Worm (Caenorhabditis elegans) whole organism, early embryonic: ENCODE measurements around the gene T05A1.5.

ENCODE experiments used
- B0310.2 ChIP-seq: sonication (generic microtip); optimal IDR thresholded peaks from 2 replicates; lab custom pipeline; 2016; ENCODE audit warnings: mild to moderate bottlenecking, missing genetic modification characterization, missing compliant biosample characterization
- F13C5.2 ChIP-seq: sonication (generic microtip); optimal IDR thresholded peaks from 2 replicates; lab custom pipeline; 2017; ENCODE audit warnings: mild to moderate bottlenecking, missing genetic modification characterization, inconsistent platforms, missing compliant biosample characterization
- aly-1 ChIP-seq: sonication (generic microtip); optimal IDR thresholded peaks from 2 replicates; lab custom pipeline; 2016; ENCODE audit warnings: missing genetic modification characterization, missing compliant biosample characterization
- ama-1 ChIP-seq: fragments of 150-350 bp; optimal IDR thresholded peaks from 2 replicates; lab custom pipeline; 2014
- ceh-13 ChIP-seq: fragments of 200-800 bp; sonication (Bioruptor generic); optimal IDR thresholded peaks from 2 replicates; lab custom pipeline; 2018; ENCODE audit warnings: mild to moderate bottlenecking, missing genetic modification characterization, missing compliant biosample characterization
- ceh-36 ChIP-seq: sonication (generic microtip); optimal IDR thresholded peaks from 2 replicates; lab custom pipeline; 2016; ENCODE audit warnings: missing genetic modification characterization, inconsistent platforms, missing compliant biosample characterization
- ets-7 ChIP-seq: sonication (generic microtip); optimal IDR thresholded peaks from 2 replicates; lab custom pipeline; 2016; ENCODE audit warnings: missing genotype, missing genetic modification characterization, missing compliant biosample characterization
- flt-1 ChIP-seq: fragments of 200-800 bp; sonication (Bioruptor generic); IDR thresholded peaks from 2 replicates; pipeline ENCODE4 v1.3.6; 2022; ENCODE audit warnings: missing genetic modification characterization, missing compliant biosample characterization
- hmbx-1 ChIP-seq: sonication (generic microtip); optimal IDR thresholded peaks from 2 replicates; lab custom pipeline; 2016; ENCODE audit warnings: mild to moderate bottlenecking, missing genetic modification characterization, missing compliant biosample characterization
- hmg-4 ChIP-seq: fragments of 200-800 bp; sonication (Bioruptor generic); optimal IDR thresholded peaks from 2 replicates; lab custom pipeline; 2018; ENCODE audit warnings: mild to moderate bottlenecking, missing genetic modification characterization, missing compliant biosample characterization
- hnd-1 ChIP-seq: sonication (generic microtip); optimal IDR thresholded peaks from 2 replicates; lab custom pipeline; 2016; ENCODE audit warnings: missing genetic modification characterization, missing compliant biosample characterization
- pes-1 ChIP-seq: fragments of 200-800 bp; sonication (Bioruptor generic); IDR thresholded peaks from 2 replicates; pipeline ENCODE4 v1.3.6; 2022; ENCODE audit warnings: missing genetic modification reagents, missing genetic modification characterization, missing compliant biosample characterization
- scrt-1 ChIP-seq: fragments of 200-800 bp; sonication (Bioruptor generic); IDR thresholded peaks from 2 replicates; pipeline ENCODE4 v1.3.6; 2022; ENCODE audit warnings: missing genetic modification characterization, missing compliant biosample characterization
- sea-1 ChIP-seq: fragments of 200-800 bp; sonication (Bioruptor generic); conservative IDR thresholded peaks from 2 replicates; pipeline ENCODE4 v1.3.6; 2022; ENCODE audit warnings: missing genetic modification characterization, missing compliant biosample characterization
- tbx-11 ChIP-seq: fragments of 200-800 bp; sonication (Bioruptor generic); IDR thresholded peaks from 2 replicates; pipeline ENCODE4 v1.3.6; 2022; ENCODE audit warnings: missing genetic modification characterization, missing compliant biosample characterization
- tbx-37 ChIP-seq: fragments of 200-800 bp; sonication (Bioruptor generic); conservative IDR thresholded peaks from 2 replicates; pipeline ENCODE4 v1.3.6; 2022; ENCODE audit warnings: missing genetic modification reagents, missing genetic modification characterization, missing compliant biosample characterization
- tra-4 ChIP-seq: sonication (generic microtip); optimal IDR thresholded peaks from 2 replicates; lab custom pipeline; 2017; ENCODE audit warnings: missing genetic modification characterization, missing compliant biosample characterization

The T05A1.5 gene

DNA sequence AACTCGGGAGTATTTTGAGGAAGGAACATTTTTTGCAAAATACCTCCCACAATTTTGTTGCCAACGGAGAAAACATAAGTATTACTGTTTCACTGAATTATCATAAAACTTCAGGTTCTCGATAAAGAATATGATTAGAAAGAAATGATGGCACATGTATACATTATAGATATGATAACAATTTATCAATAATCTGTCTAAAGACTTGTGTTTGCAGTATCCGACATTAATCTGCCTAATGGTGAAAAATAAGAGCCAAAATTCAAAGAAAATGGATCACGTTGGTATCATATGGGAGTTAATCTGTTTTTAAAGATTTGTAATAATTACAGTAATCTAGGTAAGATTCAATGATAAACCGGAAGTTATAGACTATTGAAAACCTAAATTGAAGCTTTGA is 25.5 kb upstream of the T05A1.5 start:
- TF ChIP-seq tbx-37 (no peak), B0310.2 (no peak), ama-1 (no peak), scrt-1 (GFP tag; lab: Robert Waterston, UW) (no peak), flt-1 (GFP tag; lab: Robert Waterston, UW) (no peak), aly-1 (tag; lab: Kevin White, UChicago) (no peak)

DNA sequence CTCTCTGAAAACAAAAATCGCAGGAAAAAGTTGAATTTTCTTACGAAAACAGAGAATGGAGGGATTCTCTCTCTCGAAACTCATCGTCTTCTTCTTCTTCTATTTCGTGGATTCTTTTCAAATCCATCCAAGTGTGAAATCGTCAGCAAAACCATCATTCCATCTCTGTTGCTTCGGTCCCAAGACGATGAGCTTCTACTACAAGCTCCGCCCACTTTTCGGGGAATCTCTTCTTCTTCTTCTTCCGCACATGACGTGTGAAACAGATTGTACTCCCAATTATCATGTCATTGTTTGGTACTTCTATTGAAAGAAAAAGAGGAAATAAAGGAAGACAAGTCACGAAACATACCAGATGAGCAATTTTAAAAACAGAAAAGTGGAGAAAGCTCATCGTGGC is 22.9 kb upstream of the T05A1.5 start:
- no peak for TF ChIP-seq hmg-4 (GFP tag; lab: Kevin White, UChicago)
- no peak for TF ChIP-seq tbx-37
- TF ChIP-seq tbx-11 (GFP tag; lab: Robert Waterston, UW): no peak
- no peak for TF ChIP-seq ama-1
- no peak for TF ChIP-seq sea-1 (GFP tag; lab: Robert Waterston, UW)
- TF ChIP-seq aly-1 (tag; lab: Kevin White, UChicago): no peak
- no peak for TF ChIP-seq pes-1 (GFP tag; lab: Robert Waterston, UW)
- no peak for TF ChIP-seq flt-1 (GFP tag; lab: Robert Waterston, UW)
- no peak for TF ChIP-seq ets-7
- TF ChIP-seq B0310.2: no peak
- no peak for TF ChIP-seq tra-4
- no peak for TF ChIP-seq ceh-36 (tag; lab: Kevin White, UChicago)
- no peak for TF ChIP-seq F13C5.2 (tag; lab: Kevin White, UChicago)

DNA sequence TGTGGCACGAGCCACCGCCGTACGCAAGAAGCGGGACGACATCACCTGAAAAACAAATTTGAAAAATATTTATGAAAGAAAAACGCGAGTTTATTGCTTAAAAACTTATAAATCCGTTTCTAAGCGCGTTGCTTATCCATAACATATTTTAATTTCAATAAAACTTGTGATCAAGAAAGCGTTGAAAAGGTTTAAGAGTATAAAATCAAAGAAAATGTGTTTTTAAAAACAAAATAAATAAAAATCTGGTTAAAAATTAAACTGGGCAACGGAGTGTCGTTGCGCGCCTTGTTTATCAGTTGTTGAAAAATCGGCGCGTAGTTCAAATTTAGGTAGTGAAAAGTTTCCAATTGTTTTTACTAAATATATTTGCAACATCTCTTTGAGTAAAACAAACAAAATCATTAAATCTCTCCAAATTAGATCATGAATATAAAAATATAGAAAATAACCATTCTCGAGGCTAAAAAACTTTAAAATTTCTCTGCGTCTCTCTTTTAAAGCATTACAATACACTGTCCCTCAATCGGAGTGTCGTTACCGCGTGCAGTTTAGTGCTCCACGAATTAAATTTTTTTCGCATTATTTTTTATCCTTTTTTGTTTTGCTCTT is 21.1 kb upstream of the T05A1.5 start, which contains the start of gene ndua-5:
Gene ndua-5 (minus strand): TSS at position 51 of the 612 bp plus-strand sequence.
- TF ChIP-seq F13C5.2 (tag; lab: Kevin White, UChicago) (peak; percentile 11), hnd-1 (tag; lab: Kevin White, UChicago) (no peak)

DNA sequence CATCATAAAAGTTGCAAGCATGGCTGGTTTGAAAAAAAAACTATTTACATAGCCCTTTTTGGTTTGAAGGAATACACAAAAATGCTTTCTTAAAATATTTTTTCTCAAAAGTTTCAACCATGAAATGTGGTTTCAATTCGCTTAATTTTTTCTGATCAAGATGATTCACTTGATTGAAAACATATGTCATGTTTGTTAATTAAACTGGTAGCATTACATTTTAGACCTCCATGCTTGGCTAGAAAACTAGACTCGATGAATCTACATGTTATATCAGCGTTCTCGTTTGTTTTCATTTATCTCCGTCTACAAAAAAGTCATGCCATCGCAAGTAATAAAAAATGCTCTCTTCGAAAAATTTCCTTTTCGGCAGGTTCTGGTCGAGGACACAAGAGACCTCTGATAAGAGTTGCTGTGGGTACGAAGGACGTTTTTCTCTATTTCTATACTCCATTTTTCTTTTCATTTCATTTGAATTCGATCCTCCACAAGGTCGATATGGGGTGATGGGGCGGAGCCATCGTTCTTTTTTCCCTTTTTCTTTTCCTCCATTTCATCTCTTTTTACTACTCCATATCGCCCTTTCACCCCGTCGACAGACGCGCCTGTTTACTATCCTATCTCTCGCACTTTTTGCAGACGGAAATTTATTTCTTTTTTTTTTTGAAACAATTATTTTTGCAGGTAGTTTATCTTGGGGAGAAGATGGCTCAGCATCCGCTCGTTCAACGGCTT is 20.2 kb upstream of the T05A1.5 start, which contains the start of gene elo-1:
Gene elo-1 (plus strand): TSS at position 685 of the 735 bp plus-strand sequence.
- TF ChIP-seq hmbx-1 (tag; lab: Kevin White, UChicago) (no peak), tra-4 (no peak), B0310.2 (no peak), F13C5.2 (tag; lab: Kevin White, UChicago) (no peak)

DNA sequence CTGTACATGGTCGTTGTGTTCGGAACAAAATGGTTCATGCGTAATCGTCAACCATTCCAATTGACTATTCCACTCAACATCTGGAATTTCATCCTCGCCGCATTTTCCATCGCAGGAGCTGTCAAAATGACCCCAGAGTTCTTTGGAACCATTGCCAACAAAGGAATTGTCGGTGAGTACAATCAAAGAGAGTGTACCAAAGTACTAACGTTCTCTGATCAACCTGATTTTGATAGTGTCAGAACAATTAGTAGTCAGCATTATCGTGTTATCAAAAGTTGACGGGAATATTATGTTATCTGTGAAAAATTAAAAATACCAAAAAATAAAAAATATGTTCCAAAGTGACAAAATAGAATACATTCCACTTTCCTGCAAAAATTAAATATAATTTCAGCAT is 19.1 kb upstream of the T05A1.5 start:
- TF ChIP-seq scrt-1 (GFP tag; lab: Robert Waterston, UW) (no peak), hnd-1 (tag; lab: Kevin White, UChicago) (no peak), tra-4 (no peak), F13C5.2 (tag; lab: Kevin White, UChicago) (no peak), flt-1 (GFP tag; lab: Robert Waterston, UW) (no peak), B0310.2 (no peak), hmbx-1 (tag; lab: Kevin White, UChicago) (no peak), ceh-36 (tag; lab: Kevin White, UChicago) (no peak), tbx-11 (GFP tag; lab: Robert Waterston, UW) (no peak), ets-7 (no peak), ceh-13 (GFP tag; lab: Kevin White, UChicago) (no peak)

DNA sequence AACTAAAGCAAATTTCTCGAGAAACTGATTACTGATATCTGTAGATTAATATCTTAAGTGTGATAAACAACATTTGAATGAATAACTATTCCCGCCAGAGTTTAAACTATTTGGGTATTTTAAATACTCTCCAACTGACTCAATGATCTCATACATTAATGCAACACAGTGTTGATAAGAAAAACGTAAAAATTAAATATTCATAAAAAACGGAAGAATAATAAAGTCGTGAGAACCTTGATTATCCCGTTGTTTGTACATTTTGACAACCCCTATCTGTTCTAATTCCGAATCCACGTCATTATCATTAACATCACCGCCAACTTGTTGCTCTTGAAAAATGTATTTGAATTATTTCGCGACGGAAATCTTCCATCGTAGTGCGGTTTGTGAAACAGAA is 16.4 kb upstream of the T05A1.5 start, which contains the start of gene elo-7:
Gene elo-7 (plus strand): TSS at position 301 of the 400 bp plus-strand sequence.
- no peak for TF ChIP-seq hmg-4 (GFP tag; lab: Kevin White, UChicago)
- TF ChIP-seq tra-4: no peak
- no peak for TF ChIP-seq flt-1 (GFP tag; lab: Robert Waterston, UW)
- TF ChIP-seq sea-1 (GFP tag; lab: Robert Waterston, UW): no peak
- TF ChIP-seq hnd-1 (tag; lab: Kevin White, UChicago): no peak
- no peak for TF ChIP-seq ets-7
- no peak for TF ChIP-seq ama-1

DNA sequence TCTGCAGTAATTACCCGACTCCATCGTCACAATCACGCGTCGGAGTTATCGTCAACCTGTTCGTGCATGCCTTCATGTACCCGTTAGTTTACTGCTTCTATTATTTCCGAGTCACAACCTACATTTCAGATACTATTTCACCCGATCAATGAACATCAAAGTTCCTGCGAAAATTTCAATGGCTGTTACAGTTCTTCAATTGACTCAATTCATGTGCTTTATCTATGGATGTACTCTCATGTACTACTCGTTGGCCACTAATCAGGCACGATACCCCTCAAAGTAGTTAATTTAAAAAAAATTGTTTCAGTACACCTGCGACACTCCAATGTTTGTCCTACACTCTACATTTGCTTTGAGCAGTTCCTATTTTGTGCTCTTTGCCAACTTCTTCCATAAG is 15.3 kb upstream of the T05A1.5 start:
- no peak for TF ChIP-seq hmg-4 (GFP tag; lab: Kevin White, UChicago)
- no peak for TF ChIP-seq ceh-36 (tag; lab: Kevin White, UChicago)
- TF ChIP-seq tbx-11 (GFP tag; lab: Robert Waterston, UW): no peak
- no peak for TF ChIP-seq ets-7
- TF ChIP-seq hmbx-1 (tag; lab: Kevin White, UChicago): no peak
- TF ChIP-seq pes-1 (GFP tag; lab: Robert Waterston, UW): no peak
- no peak for TF ChIP-seq tbx-37
- TF ChIP-seq ceh-13 (GFP tag; lab: Kevin White, UChicago): no peak
- no peak for TF ChIP-seq tra-4
- TF ChIP-seq B0310.2: no peak
- TF ChIP-seq aly-1 (tag; lab: Kevin White, UChicago): no peak
- TF ChIP-seq flt-1 (GFP tag; lab: Robert Waterston, UW): no peak
- no peak for TF ChIP-seq scrt-1 (GFP tag; lab: Robert Waterston, UW)
- TF ChIP-seq F13C5.2 (tag; lab: Kevin White, UChicago): no peak
- TF ChIP-seq hnd-1 (tag; lab: Kevin White, UChicago): no peak
- TF ChIP-seq sea-1 (GFP tag; lab: Robert Waterston, UW): no peak
- TF ChIP-seq ama-1: no peak

DNA sequence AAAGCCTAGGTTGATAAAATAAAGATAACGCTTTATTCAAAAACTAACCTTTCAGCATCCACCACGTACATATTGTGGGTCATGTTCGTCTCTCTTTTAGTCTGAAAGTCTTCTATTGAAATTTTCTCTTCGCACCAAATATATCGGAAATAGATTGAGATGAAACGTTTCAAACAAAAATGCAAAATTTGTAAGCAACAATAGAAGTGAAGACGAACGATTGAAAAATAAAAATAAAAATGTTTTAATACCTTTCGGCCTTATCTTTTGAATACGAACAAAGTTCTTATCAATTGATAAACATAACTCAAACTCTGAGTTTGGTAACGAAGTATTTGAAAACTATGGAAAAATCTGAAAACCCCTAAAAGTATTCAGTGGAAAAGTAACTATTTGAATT is 13.0 kb upstream of the T05A1.5 start, which contains the start of gene F56H11.2:
Gene F56H11.2 (minus strand): TSS at position 101 of the 400 bp plus-strand sequence.
- TF ChIP-seq ceh-36 (tag; lab: Kevin White, UChicago) (no peak), flt-1 (GFP tag; lab: Robert Waterston, UW) (no peak), hmbx-1 (tag; lab: Kevin White, UChicago) (no peak), pes-1 (GFP tag; lab: Robert Waterston, UW) (no peak), ets-7 (no peak), F13C5.2 (tag; lab: Kevin White, UChicago) (no peak), tbx-37 (no peak), ama-1 (no peak), tbx-11 (GFP tag; lab: Robert Waterston, UW) (no peak), B0310.2 (no peak), aly-1 (tag; lab: Kevin White, UChicago) (no peak), scrt-1 (GFP tag; lab: Robert Waterston, UW) (no peak), tra-4 (no peak), hnd-1 (tag; lab: Kevin White, UChicago) (no peak), hmg-4 (GFP tag; lab: Kevin White, UChicago) (no peak), sea-1 (GFP tag; lab: Robert Waterston, UW) (no peak), ceh-13 (GFP tag; lab: Kevin White, UChicago) (no peak)
